Fruit fly (Drosophila melanogaster) whole organism, prepupa: ENCODE results near the gene Vps33B.

ENCODE experiments used
- Blimp-1 ChIP-seq: fragments of 200-800 bp; sonication (Bioruptor generic); optimal IDR thresholded peaks from 3 replicates; lab custom pipeline; 2017; ENCODE audit warnings: missing biosample characterization, missing genetic modification characterization, mild to moderate bottlenecking, moderate library complexity, missing genetic modification reagents
- CG10631 ChIP-seq: fragments of 200-800 bp; sonication (Bioruptor generic); optimal IDR thresholded peaks from 2 replicates; lab custom pipeline; 2016; ENCODE audit warnings: missing biosample characterization, missing genetic modification characterization
- CG10669 ChIP-seq: fragments of 200-800 bp; sonication (Bioruptor generic); optimal IDR thresholded peaks from 3 replicates; lab custom pipeline; 2018; ENCODE audit warnings: missing biosample characterization, mild to moderate bottlenecking, missing genetic modification characterization, moderate library complexity
- CG11294 ChIP-seq: fragments of 200-800 bp; sonication (Bioruptor generic); IDR thresholded peaks from 2 replicates; pipeline ENCODE4 v1.3.6; 2022; ENCODE audit warnings: missing biosample characterization, missing genetic modification characterization
- CG11762 ChIP-seq: fragments of 200-800 bp; sonication (Bioruptor generic); optimal IDR thresholded peaks from 3 replicates; lab custom pipeline; 2016; ENCODE audit warnings: missing biosample characterization, missing genetic modification characterization; ENCODE audit not compliant: insufficient read depth
- CG11902 ChIP-seq: fragments of 200-800 bp; sonication (Bioruptor generic); optimal IDR thresholded peaks from 3 replicates; lab custom pipeline; 2016; ENCODE audit warnings: missing biosample characterization, missing genetic modification characterization
- CG1621 ChIP-seq: fragments of 200-800 bp; sonication (Bioruptor generic); optimal IDR thresholded peaks from 3 replicates; lab custom pipeline; 2018; ENCODE audit warnings: missing biosample characterization, mild to moderate bottlenecking, missing genetic modification characterization
- CG16779 ChIP-seq: fragments of 200-800 bp; sonication (Bioruptor generic); optimal IDR thresholded peaks from 3 replicates; lab custom pipeline; 2017; ENCODE audit warnings: missing biosample characterization, mild to moderate bottlenecking, missing genetic modification characterization
- CG31627 ChIP-seq: fragments of 200-800 bp; sonication (Bioruptor generic); optimal IDR thresholded peaks from 3 replicates; lab custom pipeline; 2016; ENCODE audit warnings: missing biosample characterization, missing genetic modification characterization
- CG32006 ChIP-seq: fragments of 200-800 bp; sonication (Bioruptor generic); optimal IDR thresholded peaks from 3 replicates; lab custom pipeline; 2017; ENCODE audit warnings: missing biosample characterization, mild to moderate bottlenecking, missing genetic modification characterization
- CG3919 ChIP-seq: fragments of 200-800 bp; sonication (Bioruptor generic); optimal IDR thresholded peaks from 3 replicates; lab custom pipeline; 2016; ENCODE audit warnings: missing biosample characterization, missing genetic modification characterization
- CG4318 ChIP-seq: fragments of 200-800 bp; sonication (Bioruptor generic); optimal IDR thresholded peaks from 3 replicates; lab custom pipeline; 2017; ENCODE audit warnings: missing biosample characterization, mild to moderate bottlenecking, missing genetic modification characterization
- CG6163 ChIP-seq: fragments of 200-800 bp; sonication (Bioruptor generic); IDR thresholded peaks from 3 replicates; pipeline ENCODE4 v1.3.6; 2022; ENCODE audit warnings: missing biosample characterization, missing genetic modification characterization
- CG6276 ChIP-seq: fragments of 200-800 bp; sonication (Bioruptor generic); optimal IDR thresholded peaks from 2 replicates; lab custom pipeline; 2017; ENCODE audit warnings: missing biosample characterization, mild to moderate bottlenecking, missing genetic modification characterization
- CG6792 ChIP-seq: fragments of 200-800 bp; sonication (Bioruptor generic); optimal IDR thresholded peaks from 3 replicates; lab custom pipeline; 2016; ENCODE audit warnings: missing biosample characterization, missing genetic modification characterization
- CG6808 ChIP-seq: fragments of 200-800 bp; sonication (Bioruptor generic); optimal IDR thresholded peaks from 3 replicates; lab custom pipeline; 2017; ENCODE audit warnings: missing biosample characterization, missing genetic modification characterization, mild to moderate bottlenecking, moderate library complexity, missing genetic modification reagents
- CG6854 ChIP-seq: fragments of 200-800 bp; sonication (Bioruptor generic); optimal IDR thresholded peaks from 2 replicates; lab custom pipeline; 2017; ENCODE audit warnings: missing biosample characterization, mild to moderate bottlenecking, missing genetic modification characterization
- CG7368 ChIP-seq: fragments of 200-800 bp; sonication (Bioruptor generic); optimal IDR thresholded peaks from 3 replicates; lab custom pipeline; 2016; ENCODE audit warnings: missing biosample characterization, missing genetic modification characterization
- CG8119 ChIP-seq: fragments of 200-800 bp; sonication (Bioruptor generic); IDR thresholded peaks from 3 replicates; pipeline ENCODE4 v1.3.6; 2022; ENCODE audit warnings: missing biosample characterization, missing genetic modification characterization
- CG8319 ChIP-seq: fragments of 200-800 bp; sonication (Bioruptor generic); optimal IDR thresholded peaks from 3 replicates; lab custom pipeline; 2016; ENCODE audit warnings: missing biosample characterization, missing genetic modification characterization
- CG8632 ChIP-seq: fragments of 200-800 bp; sonication (Bioruptor generic); optimal IDR thresholded peaks from 3 replicates; lab custom pipeline; 2016; ENCODE audit warnings: missing biosample characterization, missing genetic modification characterization
- CG9139 ChIP-seq: fragments of 200-800 bp; sonication (Bioruptor generic); optimal IDR thresholded peaks from 3 replicates; lab custom pipeline; 2017; ENCODE audit warnings: missing biosample characterization, mild to moderate bottlenecking, missing genetic modification characterization
- Eip75B ChIP-seq: fragments of 200-800 bp; sonication (Bioruptor generic); optimal IDR thresholded peaks from 3 replicates; lab custom pipeline; 2016; ENCODE audit warnings: missing biosample characterization, missing genetic modification characterization
- Eip78C ChIP-seq: fragments of 200-800 bp; sonication (Bioruptor generic); peaks from one replicate; lab custom pipeline; 2016; ENCODE audit warnings: missing biosample characterization, missing genetic modification characterization
- Ets96B ChIP-seq: fragments of 200-800 bp; optimal IDR thresholded peaks from 2 replicates; lab custom pipeline; 2019; ENCODE audit warnings: missing biosample characterization, mild to moderate bottlenecking, missing genetic modification characterization, moderate library complexity
- Gug ChIP-seq: fragments of 200-800 bp; sonication (Bioruptor generic); IDR thresholded peaks from 2 replicates; pipeline ENCODE4 v1.3.6; 2022; ENCODE audit warnings: missing biosample characterization, missing genetic modification characterization
- Hr38 ChIP-seq: sonication (Bioruptor generic); optimal IDR thresholded peaks from 2 replicates; lab custom pipeline; 2016; ENCODE audit warnings: missing biosample characterization, missing genetic modification characterization
- Hr4 ChIP-seq: fragments of 200-800 bp; sonication (Bioruptor generic); optimal IDR thresholded peaks from 3 replicates; lab custom pipeline; 2016; ENCODE audit warnings: missing biosample characterization, missing genetic modification characterization
- Lpt ChIP-seq: fragments of 200-800 bp; sonication (Bioruptor generic); optimal IDR thresholded peaks from 3 replicates; lab custom pipeline; 2016; ENCODE audit warnings: missing biosample characterization, missing genetic modification characterization
- Met ChIP-seq: fragments of 200-800 bp; sonication (Bioruptor generic); optimal IDR thresholded peaks from 3 replicates; lab custom pipeline; 2016; ENCODE audit warnings: missing biosample characterization, missing genetic modification characterization
- OdsH ChIP-seq: fragments of 200-800 bp; sonication (Bioruptor generic); optimal IDR thresholded peaks from 3 replicates; lab custom pipeline; 2016; ENCODE audit warnings: missing biosample characterization, missing genetic modification characterization
- Smox ChIP-seq: fragments of 200-800 bp; sonication (Bioruptor generic); optimal IDR thresholded peaks from 3 replicates; lab custom pipeline; 2016; ENCODE audit warnings: missing biosample characterization, missing genetic modification characterization
- Sox102F ChIP-seq: fragments of 200-800 bp; sonication (Bioruptor generic); optimal IDR thresholded peaks from 2 replicates; lab custom pipeline; 2016; ENCODE audit warnings: missing biosample characterization, mild to moderate bottlenecking, missing genetic modification characterization
- Sox15 ChIP-seq: fragments of 200-800 bp; sonication (Bioruptor generic); optimal IDR thresholded peaks from 3 replicates; lab custom pipeline; 2016; ENCODE audit warnings: missing biosample characterization, missing genetic modification characterization
- achi ChIP-seq: fragments of 200-800 bp; sonication (Bioruptor generic); optimal IDR thresholded peaks from 3 replicates; lab custom pipeline; 2016; ENCODE audit warnings: missing biosample characterization, missing genetic modification characterization
- acj6 ChIP-seq: fragments of 200-800 bp; sonication (Bioruptor generic); optimal IDR thresholded peaks from 3 replicates; lab custom pipeline; 2016; ENCODE audit warnings: missing biosample characterization, missing genetic modification characterization
- cyc ChIP-seq: fragments of 200-800 bp; sonication (Bioruptor generic); optimal IDR thresholded peaks from 3 replicates; lab custom pipeline; 2016; ENCODE audit warnings: missing biosample characterization, missing genetic modification characterization
- dac ChIP-seq: fragments of 200-800 bp; sonication (Bioruptor generic); optimal IDR thresholded peaks from 2 replicates; lab custom pipeline; 2017; ENCODE audit warnings: missing biosample characterization, mild to moderate bottlenecking, missing genetic modification characterization
- dsx ChIP-seq: fragments of 200-800 bp; optimal IDR thresholded peaks from 3 replicates; lab custom pipeline; 2019; ENCODE audit warnings: missing biosample characterization, mild to moderate bottlenecking, missing genetic modification characterization, moderate library complexity; ENCODE audit not compliant: poor library complexity, severe bottlenecking
- esn ChIP-seq: fragments of 200-800 bp; sonication (Bioruptor generic); optimal IDR thresholded peaks from 2 replicates; lab custom pipeline; 2016; ENCODE audit warnings: missing biosample characterization, mild to moderate bottlenecking, missing genetic modification characterization, moderate library complexity
- fd59A ChIP-seq: fragments of 200-800 bp; sonication (Bioruptor generic); optimal IDR thresholded peaks from 2 replicates; lab custom pipeline; 2017; ENCODE audit warnings: missing biosample characterization, mild to moderate bottlenecking, missing genetic modification characterization, missing genetic modification reagents
- fd85E ChIP-seq: fragments of 200-800 bp; sonication (Bioruptor generic); optimal IDR thresholded peaks from 3 replicates; lab custom pipeline; 2016; ENCODE audit warnings: missing biosample characterization, missing genetic modification characterization
- fkh ChIP-seq: fragments of 200-800 bp; sonication (Bioruptor generic); optimal IDR thresholded peaks from 3 replicates; lab custom pipeline; 2017; ENCODE audit warnings: missing biosample characterization, mild to moderate bottlenecking, missing genetic modification characterization, moderate library complexity
- lz ChIP-seq: fragments of 200-800 bp; sonication (Bioruptor generic); optimal IDR thresholded peaks from 3 replicates; lab custom pipeline; 2016; ENCODE audit warnings: missing biosample characterization, missing genetic modification characterization
- net ChIP-seq: fragments of 200-800 bp; sonication (Bioruptor generic); optimal IDR thresholded peaks from 3 replicates; lab custom pipeline; 2016; ENCODE audit warnings: missing biosample characterization, missing genetic modification characterization
- salr ChIP-seq, 2 experiments: fragments of 200-800 bp; sonication (Bioruptor generic); optimal IDR thresholded peaks; 3 replicates each; lab custom pipeline; 2016 to 2018; ENCODE audit warnings: missing biosample characterization in 2 of 2, missing genetic modification characterization in 2 of 2, mild to moderate bottlenecking in 1 of 2
- spab ChIP-seq: fragments of 200-800 bp; sonication (Bioruptor generic); optimal IDR thresholded peaks from 2 replicates; lab custom pipeline; 2017; ENCODE audit warnings: missing biosample characterization, mild to moderate bottlenecking, missing genetic modification characterization, missing genetic modification reagents
- ss ChIP-seq, 2 experiments: fragments of 200-800 bp; sonication (Bioruptor generic); optimal IDR thresholded peaks; 2 replicates in 1 of 2; 3 replicates in 1 of 2; lab custom pipeline; 2017 to 2018; ENCODE audit warnings: mild to moderate bottlenecking in 2 of 2, missing biosample characterization in 2 of 2, missing genetic modification characterization in 2 of 2, moderate library complexity in 1 of 2
- svp ChIP-seq: fragments of 200-800 bp; sonication (Bioruptor generic); peaks from one replicate; lab custom pipeline; 2016; ENCODE audit warnings: missing biosample characterization, missing genetic modification characterization
- topi ChIP-seq: fragments of 200-800 bp; sonication (Bioruptor generic); optimal IDR thresholded peaks from 3 replicates; lab custom pipeline; 2016; ENCODE audit warnings: missing biosample characterization, missing genetic modification characterization
- vri ChIP-seq: fragments of 200-800 bp; sonication (Bioruptor generic); optimal IDR thresholded peaks from 3 replicates; lab custom pipeline; 2016; ENCODE audit warnings: missing biosample characterization, mild to moderate bottlenecking, missing genetic modification characterization

Gene Vps33B

DNA sequence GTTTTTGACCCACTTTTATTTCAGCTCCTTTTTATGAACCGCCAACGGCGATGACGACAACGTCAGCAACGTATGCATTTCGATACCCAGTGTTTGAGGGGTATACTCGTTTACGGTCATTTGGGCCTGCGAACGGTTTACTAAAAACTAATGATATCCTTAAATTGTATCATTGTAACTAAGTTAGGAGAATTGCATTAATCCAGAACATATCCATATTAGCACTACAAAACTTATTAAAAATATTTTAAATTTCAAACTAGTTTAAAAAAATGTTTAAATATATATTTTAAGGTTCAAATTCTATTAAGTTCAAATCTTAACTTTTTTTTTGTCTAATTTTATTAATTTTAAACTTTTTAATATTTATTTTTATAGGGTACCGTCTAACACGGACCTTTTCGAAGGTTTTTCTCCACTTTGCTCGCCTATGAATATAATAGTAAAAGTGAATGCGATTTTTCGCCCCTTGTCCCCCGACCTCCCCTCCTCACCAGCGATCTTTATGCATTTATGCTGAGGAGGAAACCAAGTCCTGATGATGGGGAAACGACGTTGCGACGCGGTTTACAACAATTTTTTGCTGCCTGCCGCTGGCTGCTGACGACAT lies 14.0 kb upstream of the Vps33B start:
- TF ChIP-seq Smox (GFP tag; lab: Kevin White, UChicago) (peak; percentile 33), Sox102F (peak; percentile 12), Met (GFP tag; lab: Kevin White, UChicago) (peak; percentile 0), CG11294 (GFP tag; lab: Robert Waterston, UW) (no peak), dac (GFP tag; lab: Kevin White, UChicago) (no peak), fkh (no peak), svp (GFP tag; lab: Kevin White, UChicago) (no peak), fd85E (no peak), CG8119 (GFP tag; lab: Robert Waterston, UW) (peak; percentile 74), Ets96B (tag; lab: Kevin White, UChicago) (peak; percentile 18), CG6163 (0 out of 3 replicates have a peak, but pooled peaks have one; percentile 27), CG1621 (tag; lab: Kevin White, UChicago) (no peak), cyc (GFP tag; lab: Kevin White, UChicago) (no peak), CG8319 (GFP tag; lab: Kevin White, UChicago) (peak; percentile 5), Hr38 (GFP tag; lab: Kevin White, UChicago) (no peak), CG32006 (peak; percentile 75), ss (GFP tag; optimal IDR thresholded peaks at IDR 0.05; lab: Kevin White, UChicago) (peak in 1 of 2 experiments; percentile 69), vri (no peak), CG8632 (GFP tag; lab: Kevin White, UChicago) (peak; percentile 45), Sox15 (GFP tag; lab: Kevin White, UChicago) (peak; percentile 27), CG6854 (no peak), Lpt (GFP tag; lab: Kevin White, UChicago) (peak; percentile 11), dsx (no peak), CG3919 (GFP tag; lab: Kevin White, UChicago) (peak; percentile 29), Eip78C (GFP tag; lab: Kevin White, UChicago) (peak; percentile 88), CG11762 (GFP tag; lab: Kevin White, UChicago) (no peak), Blimp-1 (GFP tag; lab: Kevin White, UChicago) (no peak), net (GFP tag; lab: Kevin White, UChicago) (peak; percentile 19), acj6 (GFP tag; lab: Kevin White, UChicago) (peak; percentile 53), CG6808 (no peak), achi (GFP tag; lab: Kevin White, UChicago) (peak; percentile 48), CG6792 (peak; percentile 15), CG7368 (GFP tag; lab: Kevin White, UChicago) (no peak), OdsH (GFP tag; lab: Kevin White, UChicago) (peak; percentile 53), CG10631 (GFP tag; lab: Kevin White, UChicago) (peak; percentile 53), Hr4 (peak; percentile 46), CG16779 (tag; lab: Kevin White, UChicago) (no peak), topi (GFP tag; lab: Kevin White, UChicago) (peak; percentile 53), salr (GFP tag; optimal IDR thresholded peaks at IDR 0.05; lab: Kevin White, UChicago) (peak in 1 of 2 experiments; percentile 60), esn (peak; percentile 23), CG10669 (GFP tag; lab: Kevin White, UChicago) (no peak), lz (GFP tag; lab: Kevin White, UChicago) (no peak), CG4318 (GFP tag; lab: Kevin White, UChicago) (peak; percentile 39), CG31627 (GFP tag; lab: Kevin White, UChicago) (no peak), CG9139 (no peak), Gug (GFP tag; lab: Robert Waterston, UW) (no peak), fd59A (GFP tag; lab: Kevin White, UChicago) (no peak), CG11902 (GFP tag; lab: Kevin White, UChicago) (no peak), CG6276 (peak; percentile 69), spab (peak; percentile 13), Eip75B (GFP tag; lab: Kevin White, UChicago) (no peak)
